Worm (Caenorhabditis elegans) whole organism, L4 larva: ENCODE data around the gene elt-4.
A peak's percentile ranks its signal among the peaks of the same experiment; 100 is the strongest.

ENCODE experiments used
- Y105C5A.15 ChIP-seq: fragments of 200-800 bp; sonication (Bioruptor generic); IDR thresholded peaks from 2 replicates; pipeline ENCODE4 v1.3.6; 2022; ENCODE audit warnings: missing genetic modification characterization, missing compliant biosample characterization
- Y48G9A.11 ChIP-seq: fragments of 200-800 bp; sonication (Bioruptor generic); IDR thresholded peaks from 2 replicates; pipeline ENCODE4 v1.3.6; 2022; ENCODE audit warnings: missing genetic modification reagents, missing genetic modification characterization, missing compliant biosample characterization
- ama-1 ChIP-seq: fragments of 150-350 bp; optimal IDR thresholded peaks from 2 replicates; lab custom pipeline; 2014; ENCODE audit warnings: inconsistent platforms, mixed read lengths
- ceh-82 ChIP-seq: sonication (generic microtip); optimal IDR thresholded peaks from 2 replicates; lab custom pipeline; 2017; ENCODE audit warnings: missing biosample characterization, missing genetic modification characterization
- dmd-6 ChIP-seq: fragments of 200-800 bp; sonication (Bioruptor generic); IDR thresholded peaks from 2 replicates; pipeline ENCODE4 v1.3.6; 2022; ENCODE audit warnings: missing genetic modification reagents, missing genetic modification characterization, missing compliant biosample characterization
- dpl-1 ChIP-seq: fragments of 150-350 bp; optimal IDR thresholded peaks from 2 replicates; lab custom pipeline; 2014; ENCODE audit warnings: missing biosample characterization, missing genetic modification reagents, missing genetic modification characterization
- fkh-10 ChIP-seq: fragments of 150-350 bp; optimal IDR thresholded peaks from 2 replicates; lab custom pipeline; 2014; ENCODE audit warnings: missing biosample characterization, missing genetic modification reagents, missing genetic modification characterization
- nhr-11 ChIP-seq: fragments of 150-350 bp; optimal IDR thresholded peaks from 2 replicates; lab custom pipeline; 2014; ENCODE audit warnings: missing biosample characterization, missing genetic modification characterization
- nhr-237 ChIP-seq: sonication (generic microtip); optimal IDR thresholded peaks from 2 replicates; lab custom pipeline; 2017; ENCODE audit warnings: missing biosample characterization, missing genetic modification characterization
- nhr-25 ChIP-seq: sonication (generic microtip); optimal IDR thresholded peaks from 2 replicates; lab custom pipeline; 2017; ENCODE audit warnings: missing genetic modification characterization, mild to moderate bottlenecking, missing compliant biosample characterization, antibody characterized with exemption, moderate library complexity, borderline replicate concordance; ENCODE audit not compliant: insufficient read depth
- nhr-77 ChIP-seq: fragments of 150-350 bp; optimal IDR thresholded peaks from 2 replicates; lab custom pipeline; 2014; ENCODE audit warnings: missing biosample characterization, missing genetic modification characterization

- TF ChIP-seq fkh-10 (GFP tag; lab: Kevin White, UChicago) = no peak
- TF ChIP-seq nhr-25 = no peak
- no peak for TF ChIP-seq dpl-1
- TF ChIP-seq nhr-11 (tag; lab: Kevin White, UChicago) = no peak
- peak; percentile 27 for TF ChIP-seq nhr-77 (tag; lab: Kevin White, UChicago)
- peak; percentile 57 for TF ChIP-seq dmd-6
- no peak for TF ChIP-seq Y48G9A.11 (GFP tag; lab: Robert Waterston, UW)
- TF ChIP-seq ama-1 (lab: Kevin White, UChicago) = no peak
- TF ChIP-seq Y105C5A.15 (GFP tag; lab: Robert Waterston, UW) = no peak
- no peak for TF ChIP-seq ceh-82
- TF ChIP-seq nhr-237 (tag; lab: Kevin White, UChicago) = no peak
These were observed 2.1 kb downstream of the elt-4 start for ce11 chrX:10477172-10477985.
